Fruit fly (Drosophila melanogaster) whole organism, embryonic: ENCODE measurements around the gene Lmpt.

Experiments used
- CG2712 ChIP-seq: fragments of 200-800 bp; optimal IDR thresholded peaks from 3 replicates; lab custom pipeline; 2019; ENCODE audit warnings: missing biosample characterization, mild to moderate bottlenecking, missing genetic modification characterization, moderate library complexity
- CG7556 ChIP-seq: fragments of 200-800 bp; sonication (Bioruptor generic); optimal IDR thresholded peaks from 2 replicates; lab custom pipeline; 2017; ENCODE audit warnings: missing biosample characterization, mild to moderate bottlenecking, missing genetic modification characterization
- grn ChIP-seq: fragments of 200-800 bp; sonication (Bioruptor generic); optimal IDR thresholded peaks from 3 replicates; lab custom pipeline; 2017; ENCODE audit warnings: missing biosample characterization, missing genetic modification characterization
- pros ChIP-seq: fragments of 200-800 bp; sonication (Bioruptor generic); optimal IDR thresholded peaks from 3 replicates; lab custom pipeline; 2019; ENCODE audit warnings: missing biosample characterization, mild to moderate bottlenecking, missing genetic modification characterization, moderate library complexity
- pum ChIP-seq: fragments of 200-800 bp; sonication (Bioruptor generic); optimal IDR thresholded peaks from 2 replicates; lab custom pipeline; 2016; ENCODE audit warnings: missing biosample characterization, missing genetic modification characterization
- zfh2 ChIP-seq: fragments of 200-800 bp; sonication (Bioruptor generic); optimal IDR thresholded peaks from 2 replicates; lab custom pipeline; 2016; ENCODE audit warnings: missing biosample characterization, missing genetic modification characterization

DNA sequence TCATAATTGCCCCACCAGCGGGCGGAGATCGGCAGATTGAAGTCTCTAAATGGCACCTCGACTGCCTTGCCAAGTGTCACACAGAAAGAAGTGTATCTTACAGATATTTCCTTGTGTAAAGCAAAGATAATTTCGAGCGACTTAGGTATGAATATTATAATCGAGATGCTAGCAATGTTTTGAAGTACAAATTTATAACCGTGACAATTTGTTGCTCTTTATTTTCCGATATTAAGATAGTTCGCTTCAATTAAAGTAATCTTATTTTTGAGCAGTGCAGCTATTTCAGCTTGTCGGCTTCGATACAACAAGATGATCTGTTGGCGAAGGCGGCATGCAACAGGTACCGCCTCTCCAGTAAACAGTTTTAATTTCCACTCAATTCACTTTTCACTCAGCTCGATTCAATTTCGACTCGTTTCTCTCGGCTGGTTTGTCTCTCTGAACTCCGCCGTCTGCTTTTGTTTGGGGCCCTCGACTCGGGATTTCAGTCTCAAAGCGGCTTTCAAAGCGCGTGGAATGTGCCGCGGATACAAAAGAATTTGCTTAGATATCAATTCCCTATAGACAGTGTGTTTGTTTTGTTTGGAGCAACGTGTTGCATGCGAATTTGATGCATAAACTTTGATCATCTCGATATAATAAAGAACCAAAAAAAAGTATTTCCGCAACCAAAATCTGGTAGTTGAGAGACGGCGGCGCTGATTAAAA, 50.8 kb downstream of the Lmpt start:
- TF ChIP-seq CG7556 (no peak), pros (no peak), zfh2 (no peak), pum (GFP tag; lab: Kevin White, UChicago) (no peak), grn (GFP tag; lab: Kevin White, UChicago) (no peak), CG2712 (tag; lab: Kevin White, UChicago) (peak; percentile 53)
